Worm (Caenorhabditis elegans): ENCODE measurements around the gene H34I24.2.
"Not testable (repeated sequence)": the region's sequence is repeated elsewhere in the genome, so short reads cannot be mapped to it uniquely, and the experiment has no call there.

Gene H34I24.2

DNA sequence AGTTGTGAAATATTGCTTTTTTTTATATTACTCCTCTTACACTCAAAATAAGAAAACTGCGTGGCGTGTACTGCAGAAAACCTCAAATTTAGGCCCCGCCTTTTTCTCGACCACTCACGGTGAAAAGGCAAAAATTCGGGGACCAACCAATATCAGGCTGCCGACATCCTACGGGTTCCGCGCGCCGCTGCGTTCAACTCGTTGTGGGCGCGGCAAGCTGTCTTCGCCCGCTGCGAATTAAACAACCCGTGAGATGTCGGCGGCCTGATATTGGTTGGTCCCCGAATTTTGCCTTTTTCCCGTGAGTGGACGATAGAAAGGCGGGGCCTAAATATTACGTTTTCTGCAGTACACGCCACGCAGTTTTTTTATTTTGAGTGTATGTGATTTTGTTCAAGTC, 44.4 kb upstream of the H34I24.2 start:
- TF ChIP-seq snpc-4 (GFP tag; optimal IDR thresholded peaks at IDR 0.05) = not testable (repeated sequence)
- peak in 1 of 4 experiments; percentile 78 for TF ChIP-seq snpc-4 (tag; optimal IDR thresholded peaks at IDR 0.05)

DNA sequence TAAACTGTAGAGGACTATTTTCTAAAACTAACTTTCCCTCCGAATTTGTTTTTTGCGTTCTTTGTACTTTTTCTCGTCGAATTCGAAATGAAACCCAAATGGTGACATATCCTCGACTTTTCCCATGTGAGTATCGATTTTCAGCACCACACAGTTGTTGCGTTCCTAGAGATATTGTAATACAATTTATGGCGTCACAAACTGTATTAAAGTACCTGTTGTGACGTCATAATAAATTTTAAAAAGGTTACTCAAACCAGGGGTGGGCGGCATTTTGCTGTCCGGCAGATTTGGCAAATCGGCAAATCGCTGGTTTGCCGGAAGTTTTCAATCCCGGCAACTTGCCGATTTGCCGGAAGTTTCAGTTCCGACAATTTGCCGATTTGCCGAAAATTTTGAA, 41.1 kb upstream of the H34I24.2 start:
- TF ChIP-seq ceh-58 (GFP tag; IDR thresholded peaks at IDR 0.05) = no peak
- TF ChIP-seq tbp1 (GFP tag; optimal IDR thresholded peaks at IDR 0.05) = no peak
- no peak for TF ChIP-seq attf-3 (GFP tag; conservative IDR thresholded peaks at IDR 0.05)

DNA sequence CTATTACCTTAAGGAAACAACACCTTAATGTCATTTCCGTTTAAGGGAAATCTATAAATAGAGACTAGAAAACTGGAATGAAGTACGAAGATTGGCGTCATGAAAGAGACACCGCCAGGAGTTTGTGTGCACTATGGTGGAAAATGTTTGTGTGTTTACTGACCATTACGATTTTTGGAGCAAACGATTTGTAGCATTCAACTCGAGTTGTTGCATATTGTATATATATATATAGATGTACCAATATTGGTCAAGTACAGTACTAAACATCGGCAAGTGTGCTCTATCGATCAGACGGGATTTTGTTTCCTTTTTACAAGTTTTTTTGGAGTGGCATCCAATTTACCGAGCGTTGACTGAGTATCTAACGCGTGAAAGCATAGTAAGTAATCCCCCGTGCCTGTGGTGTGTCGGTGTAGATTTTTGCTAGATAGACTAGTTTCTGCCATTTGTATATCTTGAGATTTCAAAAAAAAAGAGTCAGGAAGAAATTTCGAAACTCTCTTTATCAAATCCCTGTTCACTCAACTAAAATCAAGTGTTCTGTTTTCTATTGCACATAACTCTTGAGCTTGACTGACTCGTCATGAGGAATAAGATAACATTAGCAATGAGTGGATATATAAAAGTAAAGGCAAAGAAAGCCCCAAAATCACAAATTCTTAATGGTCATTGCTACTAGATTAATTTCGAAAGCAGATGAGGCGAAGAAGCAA, 39.9 kb upstream of the H34I24.2 start, which contains the start of the genes twk-45 and Y71H2AM.25:
twk-45 (minus strand) TSS at position 101 of the 716 bp plus-strand sequence.
Y71H2AM.25 (plus strand) TSS at position 666 of the 716 bp plus-strand sequence.
- TF ChIP-seq F52B5.7 (tag; optimal IDR thresholded peaks at IDR 0.05) = no peak
- TF ChIP-seq gei-17 (GFP tag; optimal IDR thresholded peaks at IDR 0.05) = no peak
- TF ChIP-seq ceh-40 (GFP tag; IDR thresholded peaks at IDR 0.05) = no peak
- TF ChIP-seq F57A8.1 (GFP tag; optimal IDR thresholded peaks at IDR 0.05) = no peak
- no peak for TF ChIP-seq attf-6 (GFP tag; IDR thresholded peaks at IDR 0.05)
- TF ChIP-seq Y53G8AR.9 (GFP tag; conservative IDR thresholded peaks at IDR 0.05) = no peak
- TF ChIP-seq ceh-27 (GFP tag; optimal IDR thresholded peaks at IDR 0.05) = no peak
- no peak for TF ChIP-seq B0035.1 (tag; optimal IDR thresholded peaks at IDR 0.05)
- no peak for TF ChIP-seq nhr-179 (tag; optimal IDR thresholded peaks at IDR 0.05)
- no peak for TF ChIP-seq cebp-2 (GFP tag; IDR thresholded peaks at IDR 0.05)
- TF ChIP-seq B0261.1 (tag; optimal IDR thresholded peaks at IDR 0.05) = no peak
- TF ChIP-seq egl-44 (GFP tag; IDR thresholded peaks at IDR 0.05) = no peak
- TF ChIP-seq repo-1 (tag; optimal IDR thresholded peaks at IDR 0.05) = no peak
- no peak for TF ChIP-seq tbx-9 (tag; optimal IDR thresholded peaks at IDR 0.05; ENCODE audit: borderline replicate concordance)
- TF ChIP-seq hrde-1 (tag; optimal IDR thresholded peaks at IDR 0.05; ENCODE audit: borderline replicate concordance) = no peak
- TF ChIP-seq snpc-4 (GFP tag; optimal IDR thresholded peaks at IDR 0.05) = no peak
- no peak for TF ChIP-seq snpc-4 (tag; optimal IDR thresholded peaks at IDR 0.05)
- no peak for TF ChIP-seq mel-28 (tag; optimal IDR thresholded peaks at IDR 0.05; ENCODE audit: borderline replicate concordance)
- TF ChIP-seq K12H6.12 (tag; optimal IDR thresholded peaks at IDR 0.05) = no peak
- no peak for TF ChIP-seq C17E4.6 (GFP tag; IDR thresholded peaks at IDR 0.05)
- TF ChIP-seq F39B2.1 (GFP tag; IDR thresholded peaks at IDR 0.05) = no peak

DNA sequence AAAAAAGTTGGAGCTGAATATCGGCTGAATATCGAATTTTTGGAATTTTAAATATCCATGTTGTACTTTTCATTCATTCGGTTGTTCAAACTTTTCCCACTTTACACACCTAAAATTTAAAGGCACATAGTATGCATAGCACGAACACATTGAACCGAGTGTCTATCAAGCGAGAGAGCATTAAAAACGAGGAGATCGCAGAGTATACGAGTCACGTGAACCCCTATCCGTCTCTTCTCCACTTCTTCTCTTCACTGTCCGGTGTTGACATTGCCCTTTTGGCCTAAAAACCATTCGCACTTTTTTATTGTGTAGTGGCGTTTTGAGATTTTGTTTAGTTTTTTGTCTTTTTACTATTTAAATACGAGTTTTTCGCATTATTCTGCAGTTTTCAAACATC, 37.4 kb upstream of the H34I24.2 start:
- TF ChIP-seq chd-7 (tag; optimal IDR thresholded peaks at IDR 0.05) (no peak), nhr-120 (GFP tag; IDR thresholded peaks at IDR 0.05) (no peak), him-1 (tag; optimal IDR thresholded peaks at IDR 0.05) (no peak), ceh-40 (GFP tag; IDR thresholded peaks at IDR 0.05) (no peak), cebp-2 (GFP tag; IDR thresholded peaks at IDR 0.05) (no peak), efl-1 (GFP tag; optimal IDR thresholded peaks at IDR 0.05) (no peak), dox-1 (GFP tag; IDR thresholded peaks at IDR 0.05) (no peak), Y95B8A.8 (GFP tag; IDR thresholded peaks at IDR 0.05) (no peak), akir-1 (GFP tag; optimal IDR thresholded peaks at IDR 0.05) (no peak), pha-4 (tag; optimal IDR thresholded peaks at IDR 0.05) (peak; percentile 84), hsf-1 (GFP tag; IDR thresholded peaks at IDR 0.05) (no peak), ZK185.1 (tag; optimal IDR thresholded peaks at IDR 0.05; ENCODE audit: poor library complexity, severe bottlenecking) (no peak), aptf-3 (GFP tag; IDR thresholded peaks at IDR 0.05) (no peak), hmg-1.2 (GFP tag; IDR thresholded peaks at IDR 0.05) (peak; percentile 75), nfyb-1 (GFP tag; IDR thresholded peaks at IDR 0.05) (no peak), attf-5 (GFP tag; optimal IDR thresholded peaks at IDR 0.05) (peak; percentile 23), mel-28 (tag; optimal IDR thresholded peaks at IDR 0.05; ENCODE audit: borderline replicate concordance) (no peak), nhr-179 (tag; optimal IDR thresholded peaks at IDR 0.05) (no peak), madf-3 (GFP tag; IDR thresholded peaks at IDR 0.05) (no peak), C06A6.2 (GFP tag; conservative IDR thresholded peaks at IDR 0.05) (no peak), cebp-1 (GFP tag; IDR thresholded peaks at IDR 0.05) (no peak), cebp-1 (tag; optimal IDR thresholded peaks at IDR 0.05) (peak; percentile 5), lin-35 (GFP tag; optimal IDR thresholded peaks at IDR 0.05) (peak in 1 of 3 experiments; percentile 35), ekl-4 (GFP tag; IDR thresholded peaks at IDR 0.05) (no peak)
